Worm (Caenorhabditis elegans): ENCODE measurements around the gene F15G9.6.

F15G9.6 gene

ce11 chrX:9706084-9706483 is 3.5 kb upstream of the F15G9.6 start, which contains the start of gene F15G9.1:
Gene F15G9.1 (plus strand): TSS chrX:9706384.
- no peak for TF ChIP-seq elt-1 (tag; optimal IDR thresholded peaks at IDR 0.05; ENCODE audit: borderline replicate concordance, insufficient read depth)
- TF ChIP-seq mep-1 (tag; optimal IDR thresholded peaks at IDR 0.05): no peak
- no peak for TF ChIP-seq drap-1 (GFP tag; optimal IDR thresholded peaks at IDR 0.05)
- no peak for TF ChIP-seq nhr-2 (tag; optimal IDR thresholded peaks at IDR 0.05)
- no peak for TF ChIP-seq sptf-1 (tag; optimal IDR thresholded peaks at IDR 0.05)
- no peak for TF ChIP-seq flh-1 (GFP tag; optimal IDR thresholded peaks at IDR 0.05)
- no peak for TF ChIP-seq unc-39 (tag; optimal IDR thresholded peaks at IDR 0.05)
- TF ChIP-seq nhr-12 (tag; optimal IDR thresholded peaks at IDR 0.05): no peak
- no peak for TF ChIP-seq nhr-237 (tag; optimal IDR thresholded peaks at IDR 0.05)
- no peak for TF ChIP-seq ces-1 (GFP tag; optimal IDR thresholded peaks at IDR 0.05)
- no peak for TF ChIP-seq mab-5 (tag; optimal IDR thresholded peaks at IDR 0.05)
- no peak for TF ChIP-seq nhr-76 (tag; optimal IDR thresholded peaks at IDR 0.05)
- no peak for TF ChIP-seq unc-120 (tag; optimal IDR thresholded peaks at IDR 0.05; ENCODE audit: poor library complexity, severe bottlenecking)
- no peak for TF ChIP-seq elt-3 (tag; optimal IDR thresholded peaks at IDR 0.05)

DNA sequence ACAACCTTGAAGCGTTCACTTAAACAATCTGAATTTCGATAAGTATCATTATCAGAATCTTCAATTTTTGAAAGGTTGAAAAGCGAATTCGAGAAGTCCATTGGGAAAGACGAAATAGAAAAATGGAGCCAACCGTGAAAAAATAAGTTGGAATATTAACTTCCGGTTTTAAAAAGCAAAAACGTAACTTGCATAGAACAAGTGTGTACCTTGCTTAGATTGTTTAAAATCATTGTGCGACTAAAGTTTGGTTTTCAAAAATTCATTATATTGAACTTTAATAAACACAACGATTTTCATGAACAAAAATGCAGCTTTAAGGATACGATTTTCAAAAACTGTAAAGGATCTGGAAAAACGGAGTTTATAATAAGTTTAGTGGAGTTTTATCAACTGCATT is 4.1 kb downstream of the F15G9.6 start, which contains the start of gene F15G9.2:
TSS of gene F15G9.2 (minus strand) at position 101 of the 400 bp plus-strand sequence.
- TF ChIP-seq hlh-1 (tag; optimal IDR thresholded peaks at IDR 0.05) (no peak), nhr-237 (tag; optimal IDR thresholded peaks at IDR 0.05) (no peak), nhr-12 (tag; optimal IDR thresholded peaks at IDR 0.05) (no peak), flh-1 (GFP tag; optimal IDR thresholded peaks at IDR 0.05) (no peak), sptf-1 (tag; optimal IDR thresholded peaks at IDR 0.05) (no peak), M03D4.4 (tag; optimal IDR thresholded peaks at IDR 0.05) (no peak), sem-2 (GFP tag; optimal IDR thresholded peaks at IDR 0.05) (no peak), lin-13 (tag; optimal IDR thresholded peaks at IDR 0.05) (no peak), ceh-39 (tag; optimal IDR thresholded peaks at IDR 0.05) (no peak), unc-39 (tag; optimal IDR thresholded peaks at IDR 0.05) (no peak), cnd-1 (tag; optimal IDR thresholded peaks at IDR 0.05) (no peak), unc-62 (GFP tag; optimal IDR thresholded peaks at IDR 0.05) (no peak), ceh-83 (GFP tag; optimal IDR thresholded peaks at IDR 0.05) (no peak), nhr-76 (tag; optimal IDR thresholded peaks at IDR 0.05) (no peak), mab-5 (tag; optimal IDR thresholded peaks at IDR 0.05) (no peak)

DNA sequence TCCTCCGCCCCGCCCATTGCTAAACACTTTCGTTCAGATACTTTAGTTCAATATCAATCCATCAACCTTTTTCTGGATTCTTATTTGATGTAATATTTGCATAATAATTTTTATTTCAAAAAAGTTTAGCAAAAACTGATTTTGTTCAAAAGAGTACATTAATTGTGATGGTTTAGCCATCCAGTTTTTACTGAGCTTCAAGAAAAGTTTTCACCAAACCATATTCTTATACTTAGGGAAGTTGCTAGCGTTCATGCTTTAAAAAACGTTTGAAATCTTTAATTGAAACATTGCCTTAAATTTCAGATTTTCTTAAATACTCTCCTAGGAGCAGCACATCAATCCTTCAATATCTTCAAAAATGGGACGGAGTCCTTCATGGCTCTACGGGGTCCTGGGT is 7.7 kb downstream of the F15G9.6 start, which contains the start of gene him-4:
TSS of gene him-4 (plus strand) at position 301 of the 400 bp plus-strand sequence.
- no peak for TF ChIP-seq ceh-43 (GFP tag; optimal IDR thresholded peaks at IDR 0.05)
- no peak for TF ChIP-seq nhr-2 (tag; optimal IDR thresholded peaks at IDR 0.05)
- no peak for TF ChIP-seq cnd-1 (tag; optimal IDR thresholded peaks at IDR 0.05)
- no peak for TF ChIP-seq unc-120 (tag; optimal IDR thresholded peaks at IDR 0.05; ENCODE audit: poor library complexity, severe bottlenecking)
- TF ChIP-seq hlh-1 (tag; optimal IDR thresholded peaks at IDR 0.05): no peak
- no peak for TF ChIP-seq unc-62 (GFP tag; optimal IDR thresholded peaks at IDR 0.05)
- no peak for TF ChIP-seq mls-2 (tag; optimal IDR thresholded peaks at IDR 0.05)
- no peak for TF ChIP-seq sem-2 (GFP tag; optimal IDR thresholded peaks at IDR 0.05)
- TF ChIP-seq elt-3 (tag; optimal IDR thresholded peaks at IDR 0.05): no peak
- no peak for TF ChIP-seq drap-1 (GFP tag; optimal IDR thresholded peaks at IDR 0.05)
- no peak for TF ChIP-seq ztf-11 (tag; optimal IDR thresholded peaks at IDR 0.05)
- no peak for TF ChIP-seq ceh-83 (GFP tag; optimal IDR thresholded peaks at IDR 0.05)
- TF ChIP-seq snpc-4 (tag; optimal IDR thresholded peaks at IDR 0.05): no peak
- no peak for TF ChIP-seq blmp-1 (tag; optimal IDR thresholded peaks at IDR 0.05)
- TF ChIP-seq nhr-76 (tag; optimal IDR thresholded peaks at IDR 0.05): no peak
- TF ChIP-seq pha-4 (tag; optimal IDR thresholded peaks at IDR 0.05): no peak
- TF ChIP-seq nhr-28 (tag; optimal IDR thresholded peaks at IDR 0.05): no peak
- TF ChIP-seq mep-1 (tag; optimal IDR thresholded peaks at IDR 0.05): no peak
- no peak for TF ChIP-seq ces-1 (GFP tag; optimal IDR thresholded peaks at IDR 0.05)
- no peak for TF ChIP-seq nhr-12 (tag; optimal IDR thresholded peaks at IDR 0.05)

DNA sequence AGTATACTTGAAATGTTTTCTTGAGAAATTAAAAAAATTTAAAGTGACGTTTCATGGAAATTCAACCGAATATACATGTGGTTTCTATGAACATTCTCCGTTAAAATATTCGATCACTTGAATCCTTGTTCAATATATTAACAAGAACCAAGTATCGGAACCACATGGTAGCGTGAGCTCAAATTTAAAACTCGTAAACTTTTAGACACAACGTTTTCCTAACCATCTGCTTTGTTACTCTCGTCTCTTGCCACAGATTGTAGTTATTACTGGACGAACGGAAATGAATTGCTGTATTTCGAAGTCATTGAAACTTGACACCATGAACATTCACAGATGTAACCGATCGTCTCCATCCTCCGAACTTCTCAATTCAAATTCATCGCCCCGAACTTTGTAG is 9.5 kb downstream of the F15G9.6 start:
- no peak for TF ChIP-seq cnd-1 (tag; optimal IDR thresholded peaks at IDR 0.05)
- TF ChIP-seq pha-4 (tag; optimal IDR thresholded peaks at IDR 0.05): no peak
- TF ChIP-seq lin-32 (GFP tag; optimal IDR thresholded peaks at IDR 0.05): no peak
- no peak for TF ChIP-seq lin-13 (tag; optimal IDR thresholded peaks at IDR 0.05)
- no peak for TF ChIP-seq blmp-1 (tag; optimal IDR thresholded peaks at IDR 0.05)
- no peak for TF ChIP-seq drap-1 (GFP tag; optimal IDR thresholded peaks at IDR 0.05)
- no peak for TF ChIP-seq lsy-2 (tag; optimal IDR thresholded peaks at IDR 0.05)
- no peak for TF ChIP-seq elt-3 (tag; optimal IDR thresholded peaks at IDR 0.05)
- TF ChIP-seq nhr-12 (tag; optimal IDR thresholded peaks at IDR 0.05): no peak
- no peak for TF ChIP-seq ham-2 (GFP tag; optimal IDR thresholded peaks at IDR 0.05)
- no peak for TF ChIP-seq unc-39 (tag; optimal IDR thresholded peaks at IDR 0.05)
- TF ChIP-seq mls-2 (tag; optimal IDR thresholded peaks at IDR 0.05): no peak
- TF ChIP-seq ztf-11 (tag; optimal IDR thresholded peaks at IDR 0.05): no peak
- TF ChIP-seq M03D4.4 (tag; optimal IDR thresholded peaks at IDR 0.05): no peak
- TF ChIP-seq sptf-1 (tag; optimal IDR thresholded peaks at IDR 0.05): no peak
- TF ChIP-seq unc-62 (GFP tag; optimal IDR thresholded peaks at IDR 0.05): no peak
- no peak for TF ChIP-seq sem-2 (GFP tag; optimal IDR thresholded peaks at IDR 0.05)
- TF ChIP-seq mab-5 (tag; optimal IDR thresholded peaks at IDR 0.05): no peak
- TF ChIP-seq ces-1 (GFP tag; optimal IDR thresholded peaks at IDR 0.05): no peak
